Worm (Caenorhabditis elegans) whole organism, late embryonic: ENCODE measurements around the gene col-39.

Experiments used
- C08G9.2 ChIP-seq: sonication (generic microtip); optimal IDR thresholded peaks from 2 replicates; lab custom pipeline; 2016; ENCODE audit warnings: mild to moderate bottlenecking, missing genetic modification characterization, moderate library complexity, missing compliant biosample characterization
- C38D4.7 ChIP-seq: fragments of 200-800 bp; sonication (Bioruptor generic); optimal IDR thresholded peaks from 2 replicates; lab custom pipeline; 2018; ENCODE audit warnings: mild to moderate bottlenecking, missing genetic modification characterization, moderate library complexity, missing compliant biosample characterization
- F13H6.1 ChIP-seq: sonication (generic microtip); optimal IDR thresholded peaks from 2 replicates; lab custom pipeline; 2016; ENCODE audit warnings: missing genetic modification characterization, missing compliant biosample characterization
- K09A11.1 ChIP-seq: sonication (generic microtip); optimal IDR thresholded peaks from 2 replicates; lab custom pipeline; 2017; ENCODE audit warnings: antibody characterized with exemption, mild to moderate bottlenecking, missing genetic modification characterization, missing compliant biosample characterization; ENCODE audit not compliant: insufficient read depth
- Y22D7AL.16 ChIP-seq: sonication (generic microtip); optimal IDR thresholded peaks from 2 replicates; lab custom pipeline; 2016; ENCODE audit warnings: missing genetic modification characterization, missing compliant biosample characterization
- ahr-1 ChIP-seq: sonication (generic microtip); optimal IDR thresholded peaks from 2 replicates; lab custom pipeline; 2016; ENCODE audit warnings: missing genetic modification characterization, missing compliant biosample characterization
- ceh-18 ChIP-seq: sonication (generic microtip); optimal IDR thresholded peaks from 2 replicates; lab custom pipeline; 2016; ENCODE audit warnings: missing genetic modification characterization, missing compliant biosample characterization
- ceh-34 ChIP-seq: sonication (generic microtip); optimal IDR thresholded peaks from 2 replicates; lab custom pipeline; 2016; ENCODE audit warnings: mild to moderate bottlenecking, missing genetic modification characterization, missing compliant biosample characterization
- ceh-45 ChIP-seq: fragments of 200-800 bp; sonication (Bioruptor generic); IDR thresholded peaks from 2 replicates; pipeline ENCODE4 v1.3.6; 2022; ENCODE audit warnings: missing genetic modification reagents, missing genetic modification characterization, missing compliant biosample characterization
- che-1 ChIP-seq: sonication (generic microtip); optimal IDR thresholded peaks from 2 replicates; lab custom pipeline; 2016; ENCODE audit warnings: mild to moderate bottlenecking, missing genetic modification characterization, missing compliant biosample characterization
- dmd-4 ChIP-seq: sonication (generic microtip); optimal IDR thresholded peaks from 2 replicates; lab custom pipeline; 2016; ENCODE audit warnings: borderline replicate concordance, missing genetic modification characterization, missing compliant biosample characterization
- elt-2 ChIP-seq: sonication (generic microtip); optimal IDR thresholded peaks from 2 replicates; lab custom pipeline; 2016; ENCODE audit warnings: missing genetic modification reagents, missing genetic modification characterization, missing compliant biosample characterization
- elt-4 ChIP-seq: sonication (generic microtip); optimal IDR thresholded peaks from 2 replicates; lab custom pipeline; 2016; ENCODE audit warnings: missing genetic modification characterization, missing compliant biosample characterization
- fax-1 ChIP-seq: sonication (generic microtip); optimal IDR thresholded peaks from 2 replicates; lab custom pipeline; 2016; ENCODE audit warnings: missing genotype, missing genetic modification characterization, missing compliant biosample characterization
- fkh-10 ChIP-seq: fragments of 150-350 bp; optimal IDR thresholded peaks from 2 replicates; lab custom pipeline; 2014; ENCODE audit warnings: missing biosample characterization, missing genetic modification reagents, missing genetic modification characterization
- fkh-6 ChIP-seq: sonication (generic microtip); optimal IDR thresholded peaks from 2 replicates; lab custom pipeline; 2016; ENCODE audit warnings: missing genetic modification characterization, missing compliant biosample characterization
- hlh-6 ChIP-seq: sonication (generic microtip); optimal IDR thresholded peaks from 2 replicates; lab custom pipeline; 2016; ENCODE audit warnings: missing genotype, missing genetic modification characterization, missing compliant biosample characterization
- lim-6 ChIP-seq: sonication (generic microtip); optimal IDR thresholded peaks from 2 replicates; lab custom pipeline; 2016; ENCODE audit warnings: missing genetic modification characterization, missing compliant biosample characterization
- madf-2 ChIP-seq: sonication (generic microtip); optimal IDR thresholded peaks from 2 replicates; lab custom pipeline; 2017; ENCODE audit warnings: missing genetic modification characterization, missing compliant biosample characterization
- mec-3 ChIP-seq: sonication (generic microtip); optimal IDR thresholded peaks from 2 replicates; lab custom pipeline; 2016; ENCODE audit warnings: borderline replicate concordance, missing genetic modification characterization, missing compliant biosample characterization
- nhr-232 ChIP-seq: sonication (generic microtip); optimal IDR thresholded peaks from 2 replicates; lab custom pipeline; 2016; ENCODE audit warnings: missing genetic modification characterization, missing compliant biosample characterization
- pag-3 ChIP-seq: sonication (generic microtip); optimal IDR thresholded peaks from 2 replicates; lab custom pipeline; 2016; ENCODE audit warnings: missing compliant biosample characterization, missing genetic modification characterization, borderline replicate concordance
- pax-1 ChIP-seq: fragments of 150-350 bp; optimal IDR thresholded peaks from 2 replicates; lab custom pipeline; 2014; ENCODE audit warnings: missing biosample characterization, missing genetic modification characterization
- pha-2 ChIP-seq: sonication (generic microtip); optimal IDR thresholded peaks from 2 replicates; lab custom pipeline; 2017; ENCODE audit warnings: mild to moderate bottlenecking, missing genetic modification characterization, missing compliant biosample characterization
- pha-4 ChIP-seq: fragments of 150-350 bp; optimal IDR thresholded peaks from 2 replicates; lab custom pipeline; 2018; ENCODE audit warnings: missing biosample characterization, missing genetic modification reagents, missing genetic modification characterization
- pqm-1 ChIP-seq: sonication (generic microtip); optimal IDR thresholded peaks from 2 replicates; lab custom pipeline; 2016; ENCODE audit warnings: missing genetic modification characterization, missing compliant biosample characterization
- sdc-2 ChIP-seq: sonication (generic microtip); optimal IDR thresholded peaks from 2 replicates; lab custom pipeline; 2016; ENCODE audit warnings: missing genotype, missing genetic modification characterization, missing compliant biosample characterization
- sox-2 ChIP-seq: fragments of 200-800 bp; sonication (Bioruptor generic); IDR thresholded peaks from 2 replicates; pipeline ENCODE4 v1.3.6; 2022; ENCODE audit warnings: missing genetic modification reagents, missing genetic modification characterization, missing compliant biosample characterization
- sox-4 ChIP-seq: sonication (generic microtip); optimal IDR thresholded peaks from 2 replicates; lab custom pipeline; 2017; ENCODE audit warnings: mild to moderate bottlenecking, missing genetic modification characterization, inconsistent platforms, missing compliant biosample characterization
- ttx-3 ChIP-seq: sonication (generic microtip); optimal IDR thresholded peaks from 2 replicates; lab custom pipeline; 2016; ENCODE audit warnings: missing genetic modification reagents, missing genetic modification characterization, missing compliant biosample characterization
- unc-55 ChIP-seq: sonication (generic microtip); optimal IDR thresholded peaks from 2 replicates; lab custom pipeline; 2017; ENCODE audit warnings: missing biosample characterization, missing genetic modification reagents, missing genetic modification characterization

Gene col-39

ce11 chrII:10714262-10714933 lies 9.7 kb downstream of the col-39 start, which contains the start of the genes dph-2 and C09G5.7 (continued):
- no peak for TF ChIP-seq K09A11.1 (tag; lab: Kevin White, UChicago)

DNA sequence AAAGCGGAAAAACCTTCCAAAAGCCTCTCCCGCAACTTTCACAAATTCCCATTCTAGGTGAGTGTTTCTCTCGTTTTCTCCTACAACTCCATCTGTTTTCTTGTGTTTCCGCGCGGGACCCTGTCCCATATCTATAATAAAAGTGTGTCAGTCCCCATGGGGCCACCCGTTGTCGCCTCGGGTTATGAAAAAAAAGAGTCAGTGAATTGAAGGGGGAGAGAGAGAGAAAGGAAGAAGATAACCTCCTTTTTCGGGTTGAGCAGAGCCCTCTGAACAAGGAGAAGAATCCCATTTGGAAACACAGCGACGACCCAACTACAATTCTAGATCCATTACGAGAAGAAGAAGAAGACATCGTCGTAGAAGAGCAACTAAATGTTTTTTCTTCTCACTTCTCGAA lies 12.4 kb downstream of the col-39 start, which contains the start of gene C09G5.13:
TSS of gene C09G5.13 (plus strand) at position 301 of the 400 bp plus-strand sequence.
- no peak for TF ChIP-seq sox-2 (GFP tag; lab: Robert Waterston, UW)
- TF ChIP-seq, all 69 proteins: peak for 0

- no peak for TF ChIP-seq sox-2 (GFP tag; lab: Robert Waterston, UW)
- no peak for TF ChIP-seq ahr-1 (tag; lab: Kevin White, UChicago)
- no peak for TF ChIP-seq elt-2
- TF ChIP-seq lim-6 = no peak
- no peak for TF ChIP-seq unc-55 (GFP tag; lab: Kevin White, UChicago)
- no peak for TF ChIP-seq nhr-232 (tag; lab: Kevin White, UChicago)
- no peak for TF ChIP-seq Y22D7AL.16 (tag; lab: Kevin White, UChicago)
- no peak for TF ChIP-seq pax-1
- TF ChIP-seq che-1 (tag; lab: Kevin White, UChicago) = no peak
- no peak for TF ChIP-seq sdc-2 (tag; lab: Kevin White, UChicago)
- no peak for TF ChIP-seq C38D4.7 (GFP tag; lab: Kevin White, UChicago)
- no peak for TF ChIP-seq ttx-3 (tag; lab: Kevin White, UChicago)
- TF ChIP-seq mec-3 (tag; lab: Kevin White, UChicago) = no peak
Observed at ce11 chrII:10719931-10720330, 15.2 kb downstream of the col-39 start, which contains the start of gene mks-5. TSS of gene mks-5 (plus strand) at chrII:10720231.

DNA sequence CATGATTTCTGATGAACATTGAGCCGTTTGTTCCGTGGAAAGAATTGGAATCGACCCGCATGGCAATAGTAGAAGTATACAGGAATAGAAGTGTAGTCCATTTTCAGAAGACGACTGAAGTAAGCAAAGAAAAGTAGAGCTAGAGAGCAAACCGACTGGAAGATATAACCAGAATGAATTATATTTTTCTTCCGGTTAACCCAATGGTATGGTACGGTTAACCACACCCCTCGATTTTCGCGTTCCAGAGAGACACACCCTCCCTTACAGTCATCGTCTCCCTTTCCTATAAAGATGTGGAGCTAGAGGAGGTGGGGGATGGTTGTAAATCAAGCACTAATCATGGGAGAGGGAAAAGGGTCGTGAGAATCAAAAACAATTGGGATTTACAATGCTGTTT lies 18.4 kb downstream of the col-39 start, which contains the start of gene C09G5.14:
TSS of gene C09G5.14 (minus strand) at position 101 of the 400 bp plus-strand sequence.
- TF ChIP-seq F13H6.1 (tag; lab: Kevin White, UChicago) = no peak
- TF ChIP-seq pag-3 = no peak
- no peak for TF ChIP-seq ceh-45 (GFP tag; lab: Robert Waterston, UW)

ce11 chrII:10730702-10731101 lies 26.0 kb downstream of the col-39 start:
- TF ChIP-seq C38D4.7 (GFP tag; lab: Kevin White, UChicago) = no peak
- TF ChIP-seq Y22D7AL.16 (tag; lab: Kevin White, UChicago) = no peak
- TF ChIP-seq fkh-10 = no peak
- no peak for TF ChIP-seq ceh-34 (tag; lab: Kevin White, UChicago)
- TF ChIP-seq C08G9.2 (tag; lab: Kevin White, UChicago) = no peak
- TF ChIP-seq pha-4 = no peak
- no peak for TF ChIP-seq pqm-1 (tag; lab: Kevin White, UChicago)
- no peak for TF ChIP-seq madf-2 (tag; lab: Kevin White, UChicago)
- no peak for TF ChIP-seq elt-4
- no peak for TF ChIP-seq pag-3
- TF ChIP-seq nhr-232 (tag; lab: Kevin White, UChicago) = no peak
- no peak for TF ChIP-seq fax-1
- no peak for TF ChIP-seq hlh-6 (tag; lab: Kevin White, UChicago)
- TF ChIP-seq ahr-1 (tag; lab: Kevin White, UChicago) = no peak
- TF ChIP-seq, all 69 proteins: peak for 0

- no peak for TF ChIP-seq pha-4
- TF ChIP-seq sox-2 (GFP tag; lab: Robert Waterston, UW) = no peak
- TF ChIP-seq sox-4 (tag; lab: Kevin White, UChicago) = no peak
- TF ChIP-seq ttx-3 (tag; lab: Kevin White, UChicago) = no peak
- no peak for TF ChIP-seq fkh-6 (tag; lab: Kevin White, UChicago)
- no peak for TF ChIP-seq lim-6
- TF ChIP-seq dmd-4 (tag; lab: Kevin White, UChicago) = no peak
- TF ChIP-seq pha-2 = no peak
- no peak for TF ChIP-seq ceh-18 (tag; lab: Kevin White, UChicago)
- TF ChIP-seq ceh-45 (GFP tag; lab: Robert Waterston, UW) = no peak
- TF ChIP-seq, all 69 proteins: peak for 0
Observed at ce11 chrII:10731552-10731951, 26.8 kb downstream of the col-39 start, which contains the start of gene glb-12. TSS of gene glb-12 (minus strand) at chrII:10731652.
